Fruit fly (Drosophila melanogaster): ENCODE measurements around the gene CG18095.

dm6 chr2L:14013478-14013877, 17.9 kb downstream of the CG18095 start:
- no peak for TF ChIP-seq insv (optimal IDR thresholded peaks at IDR 0.05)
- no peak for TF ChIP-seq h (optimal IDR thresholded peaks at IDR 0.05)
- no peak for TF ChIP-seq Myc (optimal IDR thresholded peaks at IDR 0.05)

Measured in Kc167 (cell line).